Fruit fly (Drosophila melanogaster) whole organism, wandering third instar larva: ENCODE results near the gene CG15403.

Experiments used
- Abd-B ChIP-seq: fragments of >200 bp; optimal IDR thresholded peaks from 2 replicates; lab custom pipeline; 2017; ENCODE audit warnings: missing biosample characterization, missing genetic modification characterization
- CG32264 ChIP-seq: fragments of 200-800 bp; sonication (Bioruptor generic); optimal IDR thresholded peaks from 2 replicates; lab custom pipeline; 2016; ENCODE audit warnings: missing biosample characterization, missing genetic modification characterization
- CG9705 ChIP-seq: fragments of 200-800 bp; sonication (Bioruptor generic); optimal IDR thresholded peaks from 2 replicates; lab custom pipeline; 2018; ENCODE audit warnings: missing biosample characterization, mild to moderate bottlenecking, missing genetic modification characterization
- CrebA ChIP-seq: fragments of 200-800 bp; sonication (Bioruptor generic); optimal IDR thresholded peaks from 2 replicates; lab custom pipeline; 2016; ENCODE audit warnings: missing biosample characterization, mild to moderate bottlenecking, missing genetic modification characterization, borderline replicate concordance
- Dfd ChIP-seq: fragments of >200 bp; optimal IDR thresholded peaks from 2 replicates; lab custom pipeline; 2017; ENCODE audit warnings: missing biosample characterization, missing genetic modification characterization
- GATAd ChIP-seq: sonication (Bioruptor generic); optimal IDR thresholded peaks from 2 replicates; lab custom pipeline; 2016; ENCODE audit warnings: missing biosample characterization, missing genetic modification characterization
- HLH106 ChIP-seq: fragments of 200-800 bp; optimal IDR thresholded peaks from 3 replicates; lab custom pipeline; 2019; ENCODE audit warnings: missing biosample characterization, mild to moderate bottlenecking, missing genetic modification characterization, moderate library complexity
- Hnf4 ChIP-seq: fragments of 200-800 bp; sonication (Bioruptor generic); optimal IDR thresholded peaks from 2 replicates; lab custom pipeline; 2016; ENCODE audit warnings: missing biosample characterization, mild to moderate bottlenecking, missing genetic modification characterization
- Hr83 ChIP-seq: fragments of 200-300 bp; sonication (Bioruptor generic); optimal IDR thresholded peaks from 2 replicates; lab custom pipeline; 2016; ENCODE audit warnings: missing biosample characterization, mild to moderate bottlenecking, missing genetic modification characterization, moderate library complexity; ENCODE audit not compliant: poor library complexity, severe bottlenecking
- Jra ChIP-seq: sonication (Bioruptor generic); optimal IDR thresholded peaks from 2 replicates; lab custom pipeline; 2016; ENCODE audit warnings: missing biosample characterization, missing genetic modification characterization
- Mio ChIP-seq: sonication (Bioruptor generic); optimal IDR thresholded peaks from 2 replicates; lab custom pipeline; 2016; ENCODE audit warnings: missing biosample characterization, missing genetic modification characterization
- Myc ChIP-seq: fragments of >200 bp; optimal IDR thresholded peaks from 2 replicates; lab custom pipeline; 2017
- OdsH ChIP-seq: fragments of 200-800 bp; sonication (Bioruptor generic); optimal IDR thresholded peaks from 2 replicates; lab custom pipeline; 2016; ENCODE audit warnings: missing biosample characterization, mild to moderate bottlenecking, missing genetic modification characterization
- Rel ChIP-seq, 2 experiments: fragments of 200-800 bp; sonication (Bioruptor generic) in 1 of 2; optimal IDR thresholded peaks; 2 replicates in 1 of 2; 3 replicates in 1 of 2; lab custom pipeline; 2016 to 2019; ENCODE audit warnings: mild to moderate bottlenecking in 2 of 2, missing biosample characterization in 2 of 2, missing genetic modification characterization in 2 of 2, moderate library complexity in 1 of 2
- Sp1 ChIP-seq: fragments of 200-800 bp; sonication (Bioruptor generic); optimal IDR thresholded peaks from 3 replicates; lab custom pipeline; 2019; ENCODE audit warnings: missing biosample characterization, mild to moderate bottlenecking, missing genetic modification characterization, moderate library complexity
- br ChIP-seq: fragments of 200-800 bp; sonication (Bioruptor generic); optimal IDR thresholded peaks from 2 replicates; lab custom pipeline; 2016; ENCODE audit warnings: missing biosample characterization, missing genetic modification characterization
- dl ChIP-seq, 2 experiments: fragments of 175-275, 200-275 bp in 1 of 2; fragments of 200-275 bp in 1 of 2; sonication (Bioruptor generic); optimal IDR thresholded peaks; lab custom pipeline; 2018; ENCODE audit warnings: mild to moderate bottlenecking in 2 of 2, missing biosample characterization in 2 of 2, missing genetic modification characterization in 2 of 2, moderate library complexity in 2 of 2; ENCODE audit not compliant: partially characterized antibody in 2 of 2, insufficient read depth in 1 of 2
- dmrt93B ChIP-seq: fragments of 200-800 bp; sonication (Bioruptor generic); optimal IDR thresholded peaks from 2 replicates; lab custom pipeline; 2018; ENCODE audit warnings: missing biosample characterization, mild to moderate bottlenecking, missing genetic modification characterization
- ey ChIP-seq: fragments of 200-800 bp; sonication (Bioruptor generic); optimal IDR thresholded peaks from 2 replicates; lab custom pipeline; 2016; ENCODE audit warnings: missing biosample characterization, missing genetic modification characterization
- foxo ChIP-seq, 2 experiments: fragments of 200-800 bp; sonication (Bioruptor generic); optimal IDR thresholded peaks; 2 replicates in 1 of 2; 3 replicates in 1 of 2; lab custom pipeline; 2016 to 2017; ENCODE audit warnings: missing biosample characterization in 2 of 2, missing genetic modification characterization in 2 of 2
- fru ChIP-seq: fragments of 200-800 bp; sonication (Bioruptor generic); optimal IDR thresholded peaks from 3 replicates; lab custom pipeline; 2016; ENCODE audit warnings: missing biosample characterization, mild to moderate bottlenecking, missing genetic modification characterization
- h ChIP-seq: fragments of 200-800 bp; sonication (Bioruptor generic); optimal IDR thresholded peaks from 3 replicates; lab custom pipeline; 2016; ENCODE audit warnings: missing biosample characterization, mild to moderate bottlenecking, missing genetic modification characterization
- lola ChIP-seq: fragments of >200 bp; optimal IDR thresholded peaks from 2 replicates; lab custom pipeline; 2017; ENCODE audit warnings: missing biosample characterization, missing genetic modification characterization
- pan ChIP-seq: fragments of >200 bp; optimal IDR thresholded peaks from 2 replicates; lab custom pipeline; 2017
- psq ChIP-seq: fragments of 200-800 bp; sonication (Bioruptor generic); optimal IDR thresholded peaks from 3 replicates; lab custom pipeline; 2017; ENCODE audit warnings: missing biosample characterization, mild to moderate bottlenecking, missing genetic modification characterization, moderate library complexity
- rgr ChIP-seq: fragments of 200-800 bp; sonication (Bioruptor generic); optimal IDR thresholded peaks from 3 replicates; lab custom pipeline; 2016; ENCODE audit warnings: missing biosample characterization, mild to moderate bottlenecking, missing genetic modification characterization
- sv ChIP-seq: fragments of 200-800 bp; sonication (Bioruptor generic); optimal IDR thresholded peaks from 3 replicates; lab custom pipeline; 2016; ENCODE audit warnings: missing biosample characterization, missing genetic modification characterization
- tai ChIP-seq: sonication (Bioruptor generic); optimal IDR thresholded peaks from 2 replicates; lab custom pipeline; 2016; ENCODE audit warnings: missing biosample characterization, missing genetic modification characterization
- usp ChIP-seq: fragments of >200 bp; optimal IDR thresholded peaks from 2 replicates; lab custom pipeline; 2017; ENCODE audit warnings: missing biosample characterization, missing genetic modification characterization
- woc ChIP-seq: sonication (Bioruptor generic); optimal IDR thresholded peaks from 2 replicates; lab custom pipeline; 2016; ENCODE audit warnings: missing biosample characterization, mild to moderate bottlenecking, missing genetic modification characterization

Gene CG15403

DNA sequence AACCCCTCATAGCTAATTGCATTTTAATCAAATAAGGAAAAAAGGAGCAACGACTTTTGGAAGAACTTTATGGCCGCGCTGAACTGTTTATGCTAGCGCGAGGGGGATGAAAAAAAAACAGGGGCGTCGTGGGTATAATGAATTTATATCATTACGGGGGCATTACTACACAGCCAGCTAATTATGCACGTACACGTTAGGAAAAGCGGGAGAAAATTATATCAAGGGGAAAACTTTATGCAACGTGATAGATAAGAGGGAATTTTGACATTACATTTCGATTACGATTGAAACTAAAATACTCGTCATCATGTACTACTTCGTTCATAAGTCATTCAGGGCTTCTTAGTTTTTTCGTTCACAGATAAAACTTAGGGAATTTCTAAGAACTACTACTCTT is at the start of gene CG15403:
CG15403 (plus strand) TSS at position 301 of the 400 bp plus-strand sequence.
- TF ChIP-seq ey (GFP tag; lab: Kevin White, UChicago) (no peak), dmrt93B (GFP tag; lab: Kevin White, UChicago) (no peak), pan (no peak), tai (no peak), Mio (GFP tag; lab: Kevin White, UChicago) (no peak), br (GFP tag; lab: Kevin White, UChicago) (no peak), Rel (GFP tag; optimal IDR thresholded peaks at IDR 0.05; lab: Kevin White, UChicago) (no peak), Rel (tag; optimal IDR thresholded peaks at IDR 0.05; lab: Kevin White, UChicago) (no peak), CG9705 (GFP tag; lab: Kevin White, UChicago) (no peak), OdsH (GFP tag; lab: Kevin White, UChicago) (no peak), Hnf4 (GFP tag; lab: Kevin White, UChicago) (no peak), CrebA (GFP tag; lab: Kevin White, UChicago) (no peak), psq (GFP tag; lab: Kevin White, UChicago) (no peak), Hr83 (no peak), dl (GFP tag; optimal IDR thresholded peaks at IDR 0.05; lab: Kevin White, UChicago; ENCODE audit: insufficient read depth in 1 of 2, partially characterized antibody in 2 of 2) (no peak), rgr (GFP tag; lab: Kevin White, UChicago) (no peak), usp (GFP tag; lab: Kevin White, UChicago) (no peak)

DNA sequence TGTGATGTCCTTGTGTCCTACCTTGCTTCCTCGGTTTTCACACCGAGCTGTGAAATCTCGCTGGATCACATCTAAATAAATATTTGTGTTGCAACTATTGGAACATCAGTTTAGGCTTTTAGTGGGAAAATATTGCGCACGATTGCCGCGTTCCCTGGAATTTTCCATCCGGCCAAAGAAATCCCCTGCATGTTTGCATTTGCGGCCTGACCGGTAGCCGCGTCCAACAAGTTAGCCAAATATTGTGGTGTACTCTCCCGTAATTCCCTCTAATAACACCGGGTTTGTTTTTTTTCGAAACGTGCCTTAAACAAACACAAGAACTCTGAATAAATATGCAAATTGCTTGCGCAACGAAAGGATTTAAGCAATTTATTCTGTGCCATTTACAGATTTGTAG is 49.7 kb upstream of the CG15403 start:
- TF ChIP-seq pan: no peak
- TF ChIP-seq CrebA (GFP tag; lab: Kevin White, UChicago): no peak
- TF ChIP-seq h: no peak
- no peak for TF ChIP-seq sv
- TF ChIP-seq HLH106 (tag; lab: Kevin White, UChicago): no peak
- no peak for TF ChIP-seq dmrt93B (GFP tag; lab: Kevin White, UChicago)
- TF ChIP-seq lola (GFP tag; lab: Kevin White, UChicago): no peak
- no peak for TF ChIP-seq CG9705 (GFP tag; lab: Kevin White, UChicago)
- TF ChIP-seq woc (GFP tag; lab: Kevin White, UChicago): no peak

DNA sequence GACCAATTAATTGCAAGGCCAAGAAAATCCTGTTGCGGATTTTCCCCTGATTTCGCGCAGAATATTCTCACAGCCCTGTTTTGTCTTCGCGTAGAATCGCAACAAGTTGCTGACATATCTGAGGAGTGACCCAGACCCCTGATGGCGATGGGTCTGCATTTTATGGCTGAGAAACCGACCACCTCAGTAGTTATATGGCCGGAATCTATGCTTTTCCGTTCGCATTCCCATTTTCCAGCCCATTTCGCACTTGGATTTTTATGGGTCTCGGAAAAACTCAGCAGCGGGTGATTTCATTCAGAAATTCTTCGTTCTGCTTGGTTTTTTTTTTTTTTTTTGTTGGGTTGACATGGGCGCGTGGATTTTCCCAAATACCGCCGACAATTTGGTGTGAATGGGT is 45.5 kb upstream of the CG15403 start:
- TF ChIP-seq Jra: no peak
- TF ChIP-seq CG9705 (GFP tag; lab: Kevin White, UChicago): no peak
- TF ChIP-seq fru (GFP tag; lab: Kevin White, UChicago): no peak
- no peak for TF ChIP-seq Abd-B (GFP tag; lab: Kevin White, UChicago)
- no peak for TF ChIP-seq Myc (lab: Kevin White, UChicago)
- no peak for TF ChIP-seq foxo (GFP tag; optimal IDR thresholded peaks at IDR 0.05; lab: Kevin White, UChicago)
- no peak for TF ChIP-seq Dfd (GFP tag; lab: Kevin White, UChicago)
- no peak for TF ChIP-seq tai
- TF ChIP-seq psq (GFP tag; lab: Kevin White, UChicago): no peak
- TF ChIP-seq, all 38 proteins: peak for 0

DNA sequence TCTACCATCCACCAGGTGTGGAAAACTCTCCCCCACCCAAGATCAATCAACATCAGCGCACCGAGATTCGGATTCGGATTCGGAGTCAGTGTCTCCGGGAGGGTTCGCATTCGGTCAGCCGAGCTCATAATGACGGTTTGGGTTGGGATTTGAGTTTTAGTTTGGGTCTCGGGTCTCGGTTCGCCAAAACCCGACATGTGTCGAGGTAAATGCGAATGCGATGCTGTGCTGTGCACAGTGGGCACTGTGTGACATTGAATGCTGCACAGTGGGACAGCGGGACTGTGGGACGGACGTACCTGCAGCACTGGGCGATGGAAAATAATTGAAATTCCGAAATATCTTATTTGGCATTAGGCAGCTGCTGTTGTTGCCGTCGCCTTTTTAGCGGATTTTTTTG is 44.9 kb upstream of the CG15403 start:
- TF ChIP-seq Hr83 (no peak), Mio (GFP tag; lab: Kevin White, UChicago) (no peak)
- TF ChIP-seq, all 38 proteins: peak for 0

DNA sequence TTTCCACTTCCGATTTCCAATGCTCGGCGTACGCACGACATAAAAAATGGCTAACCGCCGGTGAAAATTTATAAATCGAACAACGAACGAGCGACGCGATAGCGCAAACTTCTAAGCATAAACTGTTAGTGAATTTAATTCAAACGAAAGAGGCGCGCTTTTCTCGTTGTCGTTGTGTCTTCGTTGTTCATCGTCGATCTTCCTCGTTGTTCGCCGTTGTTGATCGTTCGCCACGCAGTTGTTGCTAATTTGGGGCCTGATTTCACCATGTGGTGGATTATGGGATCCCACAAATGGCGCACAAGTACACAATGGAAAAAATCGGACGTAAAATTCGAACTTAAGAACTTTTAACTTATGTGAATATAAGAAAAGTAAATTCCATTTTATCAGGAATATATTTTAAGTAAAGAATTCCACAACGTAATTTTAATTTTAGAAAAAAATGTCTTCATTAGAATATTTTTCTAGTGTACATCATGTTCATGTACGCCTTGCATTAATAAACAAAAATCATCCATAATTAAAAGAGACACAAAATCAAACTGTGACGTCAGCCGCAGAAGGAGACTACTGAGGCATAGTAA is 42.1 kb upstream of the CG15403 start:
- peak; percentile 48 for TF ChIP-seq HLH106 (tag; lab: Kevin White, UChicago)
- peak; percentile 54 for TF ChIP-seq rgr (GFP tag; lab: Kevin White, UChicago)
- TF ChIP-seq Jra: no peak
- TF ChIP-seq ey (GFP tag; lab: Kevin White, UChicago): peak; percentile 34
- TF ChIP-seq br (GFP tag; lab: Kevin White, UChicago): peak; percentile 48
- TF ChIP-seq sv: peak; percentile 30
- peak in 1 of 2 experiments; percentile 58 for TF ChIP-seq foxo (GFP tag; optimal IDR thresholded peaks at IDR 0.05; lab: Kevin White, UChicago)
- TF ChIP-seq GATAd (GFP tag; lab: Kevin White, UChicago): no peak
- peak; percentile 27 for TF ChIP-seq Sp1 (GFP tag; lab: Kevin White, UChicago)
- peak; percentile 48 for TF ChIP-seq fru (GFP tag; lab: Kevin White, UChicago)
- peak; percentile 38 for TF ChIP-seq psq (GFP tag; lab: Kevin White, UChicago)
- TF ChIP-seq Hnf4 (GFP tag; lab: Kevin White, UChicago): peak; percentile 18
- no peak for TF ChIP-seq CG32264 (GFP tag; lab: Kevin White, UChicago)
- TF ChIP-seq OdsH (GFP tag; lab: Kevin White, UChicago): peak; percentile 57
- peak; percentile 66 for TF ChIP-seq h
- no peak for TF ChIP-seq CrebA (GFP tag; lab: Kevin White, UChicago)
